Worm (Caenorhabditis elegans): ENCODE data around the gene laf-1.

DNA sequence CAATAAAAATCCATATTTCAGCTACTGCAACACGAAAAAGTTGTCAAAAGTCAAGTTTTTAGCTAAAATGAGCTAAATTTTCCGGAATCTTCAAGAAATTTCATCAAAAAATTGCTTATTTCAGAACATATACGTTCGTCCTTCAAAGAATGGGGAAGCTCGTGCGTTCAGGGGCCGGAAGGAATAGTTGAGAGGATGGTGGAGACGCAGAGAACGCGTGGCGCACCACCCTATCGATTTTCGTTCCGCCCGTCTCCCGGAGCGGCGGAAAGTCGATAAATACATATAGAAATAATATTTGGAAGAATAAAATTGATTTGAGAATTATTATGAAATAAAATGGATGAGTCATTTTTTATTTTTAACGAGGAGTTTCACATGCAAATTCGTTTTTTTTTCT, 1.4 kb upstream of the laf-1 start:
- TF ChIP-seq ceh-28 (tag; optimal IDR thresholded peaks at IDR 0.05): no peak
- TF ChIP-seq ceh-82 (tag; optimal IDR thresholded peaks at IDR 0.05): no peak
- no peak for TF ChIP-seq elt-3 (tag; optimal IDR thresholded peaks at IDR 0.05)
- no peak for TF ChIP-seq pha-4 (tag; optimal IDR thresholded peaks at IDR 0.05)
- peak; percentile 33 for TF ChIP-seq lin-39 (tag; optimal IDR thresholded peaks at IDR 0.05)
